Fruit fly (Drosophila melanogaster): ENCODE measurements around the gene Apl.

The Apl gene

dm6 chr3L:16602736-16603144 lies 7.8 kb downstream of the Apl start, which contains the start of gene Arts (continued):
- TF ChIP-seq Hand (GFP tag; optimal IDR thresholded peaks at IDR 0.05) (no peak), HHEX (GFP tag; optimal IDR thresholded peaks at IDR 0.05) (no peak), vnd (GFP tag; IDR thresholded peaks at IDR 0.05; ENCODE audit: partially characterized antibody) (no peak), YL-1 (GFP tag; optimal IDR thresholded peaks at IDR 0.05) (peak; percentile 17), CG4730 (GFP tag; IDR thresholded peaks at IDR 0.05) (no peak), CG6175 (GFP tag; IDR thresholded peaks at IDR 0.05) (no peak), dan (GFP tag; IDR thresholded peaks at IDR 0.05) (no peak), CG15073 (GFP tag; optimal IDR thresholded peaks at IDR 0.05) (no peak), CG10366 (GFP tag; IDR thresholded peaks at IDR 0.05) (no peak), phol (tag; optimal IDR thresholded peaks at IDR 0.05) (peak; percentile 81), CG12659 (GFP tag; optimal IDR thresholded peaks at IDR 0.05) (peak; percentile 73), BtbVII (GFP tag; optimal IDR thresholded peaks at IDR 0.05) (no peak), Hr3 (GFP tag; optimal IDR thresholded peaks at IDR 0.05) (no peak), CG7357 (GFP tag; IDR thresholded peaks at IDR 0.05) (no peak), Ada2b (GFP tag; IDR thresholded peaks at IDR 0.05) (no peak), HLHmδ (GFP tag; optimal IDR thresholded peaks at IDR 0.05) (no peak), emc (GFP tag; optimal IDR thresholded peaks at IDR 0.05) (no peak), al (GFP tag; IDR thresholded peaks at IDR 0.05) (no peak), chinmo (GFP tag; IDR thresholded peaks at IDR 0.05; ENCODE audit: partially characterized antibody) (no peak), CG43689 (GFP tag; IDR thresholded peaks at IDR 0.05) (no peak), Dip3 (GFP tag; optimal IDR thresholded peaks at IDR 0.05) (no peak), Antp (GFP tag; optimal IDR thresholded peaks at IDR 0.05) (no peak), Neu2 (GFP tag; optimal IDR thresholded peaks at IDR 0.05; ENCODE audit: borderline replicate concordance) (no peak), gsb-n (tag; optimal IDR thresholded peaks at IDR 0.05) (peak; percentile 2), Hr51 (GFP tag; optimal IDR thresholded peaks at IDR 0.05) (no peak), hkb (optimal IDR thresholded peaks at IDR 0.05) (no peak), hkb (GFP tag; IDR thresholded peaks at IDR 0.05) (no peak), MBD-R2 (GFP tag; IDR thresholded peaks at IDR 0.05) (no peak), CG17359 (tag; optimal IDR thresholded peaks at IDR 0.05) (no peak), D19A (tag; optimal IDR thresholded peaks at IDR 0.05) (no peak), sima (GFP tag; optimal IDR thresholded peaks at IDR 0.05) (no peak), D19B (GFP tag; optimal IDR thresholded peaks at IDR 0.05) (peak; percentile 44), aop (GFP tag; IDR thresholded peaks at IDR 0.05) (no peak), Lpt (GFP tag; optimal IDR thresholded peaks at IDR 0.05) (no peak), Atf6 (GFP tag; IDR thresholded peaks at IDR 0.05) (no peak), gsb (GFP tag; IDR thresholded peaks at IDR 0.05) (no peak), CG18599 (GFP tag; optimal IDR thresholded peaks at IDR 0.05) (peak; percentile 44), E2f1 (GFP tag; IDR thresholded peaks at IDR 0.05) (no peak), esg (GFP tag; conservative IDR thresholded peaks at IDR 0.05) (no peak), Gug (GFP tag; IDR thresholded peaks at IDR 0.05) (peak; percentile 12; the same call in 1 of the 4 replicates), Myb (GFP tag; optimal IDR thresholded peaks at IDR 0.05) (peak; percentile 60), sd (tag; optimal IDR thresholded peaks at IDR 0.05) (peak; percentile 48), tna (GFP tag; IDR thresholded peaks at IDR 0.05; ENCODE audit: partially characterized antibody) (no peak), ttk (GFP tag; IDR thresholded peaks at IDR 0.05) (no peak), CG31224 (GFP tag; IDR thresholded peaks at IDR 0.05) (no peak), CG13296 (GFP tag; optimal IDR thresholded peaks at IDR 0.05) (no peak), CG2678 (tag; optimal IDR thresholded peaks at IDR 0.05) (peak; percentile 47), CG13624 (GFP tag; optimal IDR thresholded peaks at IDR 0.05) (no peak), CG18262 (tag; optimal IDR thresholded peaks at IDR 0.05) (peak; percentile 54), lmd (GFP tag; IDR thresholded peaks at IDR 0.05) (no peak), CG13287 (GFP tag; IDR thresholded peaks at IDR 0.05; ENCODE audit: partially characterized antibody) (no peak), CG7839 (tag; optimal IDR thresholded peaks at IDR 0.05) (no peak)

Data from whole organism, embryonic.